Worm (Caenorhabditis elegans) whole organism, midembryonic: ENCODE data around the gene nhr-54.

Source experiments
- T22C8.4 ChIP-seq: fragments of 200-800 bp; sonication (Bioruptor generic); IDR thresholded peaks from 2 replicates; pipeline ENCODE4 v1.3.6; 2022; ENCODE audit warnings: missing genetic modification characterization, missing compliant biosample characterization
- flt-1 ChIP-seq: fragments of 200-800 bp; sonication (Bioruptor generic); IDR thresholded peaks from 2 replicates; pipeline ENCODE4 v1.3.6; 2022; ENCODE audit warnings: missing genetic modification characterization, missing compliant biosample characterization
- klf-2 ChIP-seq: fragments of 200-800 bp; sonication (Bioruptor generic); conservative IDR thresholded peaks from 2 replicates; pipeline ENCODE4 v1.3.6; 2022; ENCODE audit warnings: missing genetic modification reagents, missing genetic modification characterization, missing compliant biosample characterization
- med-1 ChIP-seq: sonication (generic microtip); optimal IDR thresholded peaks from 2 replicates; lab custom pipeline; 2017; ENCODE audit warnings: missing genetic modification characterization, mild to moderate bottlenecking, missing compliant biosample characterization, antibody characterized with exemption, missing genetic modification reagents; ENCODE audit not compliant: insufficient read depth

DNA sequence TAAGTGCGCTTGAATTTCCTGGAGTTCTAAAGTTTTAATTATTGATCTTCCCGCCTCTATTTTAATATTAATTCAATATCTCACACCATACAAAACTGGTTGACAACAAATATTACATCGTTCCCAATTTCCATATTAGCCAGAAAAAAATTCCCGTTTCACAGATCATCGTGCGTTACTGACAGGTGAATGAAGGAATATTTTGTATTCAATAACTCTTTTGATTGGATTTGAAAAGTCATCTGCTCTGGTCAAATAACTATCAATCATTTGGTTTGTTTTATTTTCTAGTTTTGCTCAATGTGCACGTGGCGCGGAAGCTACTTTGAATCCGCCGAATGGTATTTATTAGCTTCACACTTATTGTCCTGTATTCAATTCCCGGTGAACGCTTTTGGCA, 22.0 kb downstream of the nhr-54 start, which contains the start of gene srh-139:
- TF ChIP-seq flt-1 (GFP tag; lab: Robert Waterston, UW) (no peak), klf-2 (GFP tag; lab: Robert Waterston, UW) (no peak), med-1 (GFP tag; lab: Kevin White, UChicago) (no peak), T22C8.4 (GFP tag; lab: Robert Waterston, UW) (no peak)
